Fruit fly (Drosophila melanogaster) whole organism, adult: ENCODE data around the gene CG42692.

Source experiments
- CG5204 ChIP-seq: fragments of 200-800 bp; sonication (Bioruptor generic); optimal IDR thresholded peaks from 2 replicates; lab custom pipeline; 2016; ENCODE audit warnings: missing biosample characterization, missing genetic modification characterization
- CG7101 ChIP-seq: fragments of 200-800 bp; sonication (Bioruptor generic); optimal IDR thresholded peaks from 2 replicates; lab custom pipeline; 2018; ENCODE audit warnings: missing biosample characterization, mild to moderate bottlenecking, missing genetic modification characterization, moderate library complexity
- Hr96 ChIP-seq: fragments of 200-800 bp; sonication (Bioruptor generic); optimal IDR thresholded peaks from 2 replicates; lab custom pipeline; 2016; ENCODE audit warnings: missing biosample characterization, missing genetic modification characterization
- ovo ChIP-seq: fragments of 200-800 bp; sonication (Bioruptor generic); optimal IDR thresholded peaks from 2 replicates; lab custom pipeline; 2016; ENCODE audit warnings: missing biosample characterization, missing genetic modification characterization

- TF ChIP-seq Hr96 (GFP tag; lab: Kevin White, UChicago) (no peak), CG5204 (GFP tag; lab: Kevin White, UChicago) (no peak), ovo (no peak), CG7101 (tag; lab: Kevin White, UChicago) (no peak)
Measured at dm6 chr2L:14038718-14039117, 30.8 kb downstream of the CG42692 start.
